Fruit fly (Drosophila melanogaster) whole organism, embryonic: ENCODE results near the gene RpL34b.

Source experiments
- Abd-B ChIP-seq: fragments of 200-800 bp; sonication (Bioruptor generic); optimal IDR thresholded peaks from 2 replicates; lab custom pipeline; 2018; ENCODE audit warnings: missing biosample characterization, mild to moderate bottlenecking, missing genetic modification characterization, moderate library complexity
- BtbVII ChIP-seq: fragments of 200-800 bp; sonication (Bioruptor generic); optimal IDR thresholded peaks from 3 replicates; lab custom pipeline; 2017; ENCODE audit warnings: missing biosample characterization, mild to moderate bottlenecking, missing genetic modification characterization
- C15 ChIP-seq: fragments of 200-800 bp; sonication (Bioruptor generic); IDR thresholded peaks from 3 replicates; pipeline ENCODE4 v1.3.6; 2022; ENCODE audit warnings: missing biosample characterization, missing genetic modification characterization
- CG1024 ChIP-seq: fragments of 200-800 bp; sonication (Bioruptor generic); IDR thresholded peaks from 2 replicates; pipeline ENCODE4 v1.3.6; 2022; ENCODE audit warnings: missing biosample characterization, missing genetic modification characterization
- CG10654 ChIP-seq: fragments of 200-800 bp; sonication (Bioruptor generic); optimal IDR thresholded peaks from 2 replicates; lab custom pipeline; 2016; ENCODE audit warnings: missing biosample characterization, missing genetic modification characterization
- CG11398 ChIP-seq: fragments of 200-800 bp; sonication (Bioruptor generic); optimal IDR thresholded peaks from 2 replicates; lab custom pipeline; 2016; ENCODE audit warnings: missing biosample characterization, missing genetic modification characterization
- CG11456 ChIP-seq: fragments of 200-800 bp; sonication (Bioruptor generic); IDR thresholded peaks from 3 replicates; pipeline ENCODE4 v1.3.6; 2022; ENCODE audit warnings: missing biosample characterization, missing genetic modification characterization
- CG12155 ChIP-seq: fragments of 200-800 bp; sonication (Bioruptor generic); optimal IDR thresholded peaks from 3 replicates; lab custom pipeline; 2016; ENCODE audit warnings: missing biosample characterization, missing genetic modification characterization
- CG12219 ChIP-seq: fragments of 200-800 bp; sonication (Bioruptor generic); optimal IDR thresholded peaks from 3 replicates; lab custom pipeline; 2018; ENCODE audit warnings: missing biosample characterization, mild to moderate bottlenecking, missing genetic modification characterization
- CG13775 ChIP-seq: fragments of 200-800 bp; sonication (Bioruptor generic); optimal IDR thresholded peaks from 3 replicates; lab custom pipeline; 2017; ENCODE audit warnings: missing biosample characterization, mild to moderate bottlenecking, missing genetic modification characterization
- CG14050 ChIP-seq: fragments of 200-800 bp; sonication (Bioruptor generic); IDR thresholded peaks from 3 replicates; pipeline ENCODE4 v1.3.6; 2022; ENCODE audit warnings: missing biosample characterization, missing genetic modification characterization
- CG18619 ChIP-seq: fragments of 200-800 bp; sonication (Bioruptor generic); optimal IDR thresholded peaks from 3 replicates; lab custom pipeline; 2017; ENCODE audit warnings: missing biosample characterization, mild to moderate bottlenecking, missing genetic modification characterization
- CG30431 ChIP-seq: fragments of 200-800 bp; sonication (Bioruptor generic); optimal IDR thresholded peaks from 2 replicates; lab custom pipeline; 2017; ENCODE audit warnings: missing biosample characterization, missing genetic modification characterization
- CG31388 ChIP-seq: fragments of 200-800 bp; sonication (Bioruptor generic); optimal IDR thresholded peaks from 2 replicates; lab custom pipeline; 2016; ENCODE audit warnings: missing biosample characterization, missing genetic modification characterization
- CG4282 ChIP-seq: fragments of 200-800 bp; sonication (Bioruptor generic); optimal IDR thresholded peaks from 2 replicates; lab custom pipeline; 2016; ENCODE audit warnings: missing biosample characterization, missing genetic modification characterization
- CG4360 ChIP-seq: fragments of 200-800 bp; sonication (Bioruptor generic); IDR thresholded peaks from 2 replicates; pipeline ENCODE4 v1.3.6; 2022; ENCODE audit warnings: missing biosample characterization, missing genetic modification characterization
- CG6683 ChIP-seq: fragments of 200-800 bp; sonication (Bioruptor generic); optimal IDR thresholded peaks from 2 replicates; lab custom pipeline; 2017; ENCODE audit warnings: missing biosample characterization, mild to moderate bottlenecking, missing genetic modification characterization, missing genetic modification reagents
- CG6813 ChIP-seq: fragments of 200-800 bp; sonication (Bioruptor generic); optimal IDR thresholded peaks from 2 replicates; lab custom pipeline; 2017; ENCODE audit warnings: missing biosample characterization, missing genetic modification characterization, mild to moderate bottlenecking, moderate library complexity, missing genetic modification reagents
- CG8290 ChIP-seq, 3 experiments: fragments of 200-800 bp; sonication (Bioruptor generic); optimal IDR thresholded peaks; 2 replicates each; lab custom pipeline; 2016 to 2019; ENCODE audit warnings: missing biosample characterization in 3 of 3, missing genetic modification characterization in 3 of 3, mild to moderate bottlenecking in 2 of 3, moderate library complexity in 1 of 3
- CG9817 ChIP-seq: fragments of 200-800 bp; sonication (Bioruptor generic); optimal IDR thresholded peaks from 2 replicates; lab custom pipeline; 2018; ENCODE audit warnings: missing biosample characterization, mild to moderate bottlenecking, missing genetic modification characterization, moderate library complexity
- Fer1 ChIP-seq: fragments of 200-800 bp; sonication (Bioruptor generic); optimal IDR thresholded peaks from 2 replicates; lab custom pipeline; 2017; ENCODE audit warnings: missing biosample characterization, mild to moderate bottlenecking, missing genetic modification characterization
- Fer2 ChIP-seq: fragments of 200-800 bp; sonication (Bioruptor generic); optimal IDR thresholded peaks from 2 replicates; lab custom pipeline; 2018; ENCODE audit warnings: missing biosample characterization, mild to moderate bottlenecking, missing genetic modification characterization, moderate library complexity
- GATAe ChIP-seq: fragments of 200-800 bp; sonication (Bioruptor generic); conservative IDR thresholded peaks from 2 replicates; pipeline ENCODE4 v1.3.6; 2022; ENCODE audit warnings: missing biosample characterization, missing genetic modification characterization
- HHEX ChIP-seq: fragments of 200-800 bp; sonication (Bioruptor generic); optimal IDR thresholded peaks from 3 replicates; lab custom pipeline; 2017; ENCODE audit warnings: missing biosample characterization, mild to moderate bottlenecking, missing genetic modification characterization, missing genetic modification reagents
- Max ChIP-seq: fragments of 200-800 bp; sonication (Bioruptor generic); optimal IDR thresholded peaks from 2 replicates; lab custom pipeline; 2016; ENCODE audit warnings: missing biosample characterization, mild to moderate bottlenecking, missing genetic modification characterization
- Oli ChIP-seq: fragments of 200-800 bp; sonication (Bioruptor generic); optimal IDR thresholded peaks from 2 replicates; lab custom pipeline; 2018; ENCODE audit warnings: missing biosample characterization, mild to moderate bottlenecking, missing genetic modification characterization, moderate library complexity
- Rfx ChIP-seq: fragments of 200-800 bp; sonication (Bioruptor generic); IDR thresholded peaks from 2 replicates; pipeline ENCODE4 v1.3.6; 2022; ENCODE audit warnings: missing biosample characterization, missing genetic modification characterization
- Sox100B ChIP-seq: fragments of 200-800 bp; sonication (Bioruptor generic); optimal IDR thresholded peaks from 3 replicates; lab custom pipeline; 2018; ENCODE audit warnings: missing biosample characterization, mild to moderate bottlenecking, missing genetic modification characterization
- Spps ChIP-seq: fragments of 200-800 bp; sonication (Bioruptor generic); optimal IDR thresholded peaks from 2 replicates; lab custom pipeline; 2018; ENCODE audit warnings: missing biosample characterization, mild to moderate bottlenecking, missing genetic modification characterization
- TFAM ChIP-seq: fragments of 200-800 bp; sonication (Bioruptor generic); optimal IDR thresholded peaks from 2 replicates; lab custom pipeline; 2017; ENCODE audit warnings: missing biosample characterization, missing genetic modification characterization, inconsistent platforms
- ara ChIP-seq: fragments of 200-800 bp; sonication (Bioruptor generic); IDR thresholded peaks from 2 replicates; pipeline ENCODE4 v1.3.6; 2022; ENCODE audit warnings: missing biosample characterization, missing genetic modification characterization
- crol ChIP-seq: fragments of 200-800 bp; sonication (Bioruptor generic); IDR thresholded peaks from 2 replicates; pipeline ENCODE4 v1.3.6; 2022; ENCODE audit warnings: missing biosample characterization, missing genetic modification characterization
- cwo ChIP-seq: fragments of 200-800 bp; sonication (Bioruptor generic); optimal IDR thresholded peaks from 3 replicates; lab custom pipeline; 2017; ENCODE audit warnings: missing biosample characterization, missing genetic modification characterization, mild to moderate bottlenecking, moderate library complexity, missing genetic modification reagents
- eve ChIP-seq, 2 experiments: fragments of >200 bp; optimal IDR thresholded peaks; 2 replicates each; lab custom pipeline; 2017; ENCODE audit warnings: missing biosample characterization in 2 of 2, missing genetic modification characterization in 2 of 2
- ewg ChIP-seq: fragments of 200-800 bp; sonication (Bioruptor generic); optimal IDR thresholded peaks from 3 replicates; lab custom pipeline; 2017; ENCODE audit warnings: mild to moderate bottlenecking, missing biosample characterization, missing genetic modification reagents, missing genetic modification characterization
- ftz-f1 ChIP-seq: fragments of 200-800 bp; sonication (Bioruptor generic); optimal IDR thresholded peaks from 2 replicates; lab custom pipeline; 2016; ENCODE audit warnings: missing biosample characterization, missing genetic modification characterization
- gce ChIP-seq: fragments of 200-800 bp; sonication (Bioruptor generic); IDR thresholded peaks from 3 replicates; pipeline ENCODE4 v1.3.6; 2022; ENCODE audit warnings: missing biosample characterization, missing genetic modification characterization
- hth ChIP-seq: fragments of >200 bp; optimal IDR thresholded peaks from 2 replicates; lab custom pipeline; 2017; ENCODE audit warnings: inconsistent platforms
- ind ChIP-seq: fragments of 200-800 bp; sonication (Bioruptor generic); optimal IDR thresholded peaks from 3 replicates; lab custom pipeline; 2016; ENCODE audit warnings: missing biosample characterization, missing genetic modification characterization
- jumu ChIP-seq: fragments of 200-800 bp; sonication (Bioruptor generic); optimal IDR thresholded peaks from 3 replicates; lab custom pipeline; 2016; ENCODE audit warnings: missing biosample characterization, missing genetic modification characterization
- lola ChIP-seq, 3 experiments: fragments of >200 bp in 2 of 3; fragments of 200-800 bp in 1 of 3; sonication (Bioruptor generic) in 1 of 3; optimal IDR thresholded peaks; 2 replicates each; lab custom pipeline; 2017 to 2019; ENCODE audit warnings: missing biosample characterization in 3 of 3, missing genetic modification characterization in 3 of 3, mild to moderate bottlenecking in 1 of 3, moderate library complexity in 1 of 3
- mam ChIP-seq: fragments of 200-800 bp; sonication (Bioruptor generic); optimal IDR thresholded peaks from 3 replicates; lab custom pipeline; 2016; ENCODE audit warnings: missing biosample characterization, missing genetic modification characterization
- mld ChIP-seq: fragments of 200-800 bp; sonication (Bioruptor generic); IDR thresholded peaks from 3 replicates; pipeline ENCODE4 v1.3.6; 2022; ENCODE audit warnings: missing biosample characterization, missing genetic modification characterization; ENCODE audit not compliant: partially characterized antibody
- peb ChIP-seq: fragments of 200-800 bp; sonication (Bioruptor generic); IDR thresholded peaks from 2 replicates; pipeline ENCODE4 v1.3.6; 2022; ENCODE audit warnings: missing biosample characterization, missing genetic modification characterization
- ro ChIP-seq: fragments of 200-800 bp; sonication (Bioruptor generic); IDR thresholded peaks from 2 replicates; pipeline ENCODE4 v1.3.6; 2022; ENCODE audit warnings: missing biosample characterization, missing genetic modification characterization
- sqz ChIP-seq: fragments of 200-800 bp; sonication (Bioruptor generic); optimal IDR thresholded peaks from 3 replicates; lab custom pipeline; 2018; ENCODE audit warnings: missing biosample characterization, mild to moderate bottlenecking, missing genetic modification characterization
- tll ChIP-seq, 2 experiments: fragments of 200-800 bp in 1 of 2; fragments of >200 bp in 1 of 2; sonication (Bioruptor generic) in 1 of 2; optimal IDR thresholded peaks; 2 replicates each; lab custom pipeline; 2017 to 2019; ENCODE audit warnings: missing biosample characterization in 2 of 2, missing genetic modification characterization in 2 of 2, mild to moderate bottlenecking in 1 of 2, moderate library complexity in 1 of 2
- tna ChIP-seq: fragments of 200-800 bp; sonication (Bioruptor generic); IDR thresholded peaks from 2 replicates; pipeline ENCODE4 v1.3.6; 2022; ENCODE audit warnings: missing biosample characterization, missing genetic modification characterization; ENCODE audit not compliant: partially characterized antibody
- zen2 ChIP-seq: fragments of 200-800 bp; sonication (Bioruptor generic); IDR thresholded peaks from 3 replicates; pipeline ENCODE4 v1.3.6; 2022; ENCODE audit warnings: missing biosample characterization, missing genetic modification characterization; ENCODE audit not compliant: partially characterized antibody

Gene RpL34b

dm6 chr3R:9393542-9394025 lies 7.4 kb downstream of the RpL34b start (continued):
- peak; percentile 69 for TF ChIP-seq Oli
- TF ChIP-seq CG9817 (tag; lab: Kevin White, UChicago) = peak; percentile 33
- TF ChIP-seq CG13775 (GFP tag; lab: Kevin White, UChicago) = peak; percentile 67
- TF ChIP-seq CG4282 (GFP tag; lab: Kevin White, UChicago) = no peak
- TF ChIP-seq CG12155 (GFP tag; lab: Kevin White, UChicago) = peak; percentile 20
- peak; percentile 56 for TF ChIP-seq HHEX (GFP tag; lab: Kevin White, UChicago)
- no peak for TF ChIP-seq hth
- TF ChIP-seq CG4360 (GFP tag; lab: Robert Waterston, UW) = peak; percentile 89
- TF ChIP-seq mld = no peak
- TF ChIP-seq Fer1 (GFP tag; lab: Kevin White, UChicago) = peak; percentile 70
- TF ChIP-seq ind (GFP tag; lab: Kevin White, UChicago) = peak; percentile 48
- peak; percentile 44 for TF ChIP-seq cwo (GFP tag; lab: Kevin White, UChicago)
- peak; percentile 29 for TF ChIP-seq CG30431 (GFP tag; lab: Kevin White, UChicago)
- peak; percentile 64 for TF ChIP-seq ewg (GFP tag; lab: Kevin White, UChicago)
- TF ChIP-seq Max (GFP tag; lab: Kevin White, UChicago) = peak; percentile 26
- TF ChIP-seq lola (GFP tag; optimal IDR thresholded peaks at IDR 0.05; lab: Kevin White, UChicago) = peak in 1 of 3 experiments; percentile 86
- peak; percentile 83 for TF ChIP-seq BtbVII (GFP tag; lab: Kevin White, UChicago)
- peak; percentile 72 for TF ChIP-seq sqz (GFP tag; lab: Kevin White, UChicago)
- TF ChIP-seq mam = peak; percentile 32
- peak; percentile 47 for TF ChIP-seq Fer2
- TF ChIP-seq ara (GFP tag; lab: Robert Waterston, UW) = peak; percentile 89
- peak; percentile 73 for TF ChIP-seq CG12219 (GFP tag; lab: Kevin White, UChicago)
- TF ChIP-seq jumu (GFP tag; lab: Kevin White, UChicago) = peak; percentile 36
- TF ChIP-seq CG11456 = no peak
- TF ChIP-seq CG31388 (GFP tag; lab: Kevin White, UChicago) = no peak
- 0 out of 3 replicates have a peak, but pooled peaks have one; percentile 6 for TF ChIP-seq C15 (GFP tag; lab: Robert Waterston, UW)
- no peak for TF ChIP-seq ro (GFP tag; lab: Robert Waterston, UW)
- peak; percentile 77 for TF ChIP-seq CG18619 (GFP tag; lab: Kevin White, UChicago)
- TF ChIP-seq ftz-f1 (GFP tag; lab: Kevin White, UChicago) = no peak
- no peak for TF ChIP-seq eve (GFP tag; optimal IDR thresholded peaks at IDR 0.05; lab: Kevin White, UChicago)
- TF ChIP-seq crol (GFP tag; lab: Robert Waterston, UW) = peak; percentile 61
- TF ChIP-seq CG10654 (GFP tag; lab: Kevin White, UChicago) = peak; percentile 70
- peak; percentile 85 for TF ChIP-seq CG6813 (GFP tag; lab: Kevin White, UChicago)
- 0 out of 2 replicates have a peak, but pooled peaks have one; percentile 38 for TF ChIP-seq CG1024 (GFP tag; lab: Robert Waterston, UW)
- peak; percentile 7 for TF ChIP-seq CG11398 (GFP tag; lab: Kevin White, UChicago)
- peak; percentile 39 for TF ChIP-seq CG8290 (GFP tag; optimal IDR thresholded peaks at IDR 0.05; lab: Kevin White, UChicago)
- peak; percentile 81 to 84 for TF ChIP-seq CG8290 (tag; optimal IDR thresholded peaks at IDR 0.05; lab: Kevin White, UChicago)
- peak; percentile 50; the same call in 1 of the 2 replicates for TF ChIP-seq Rfx (GFP tag; lab: Robert Waterston, UW)
- TF ChIP-seq Sox100B (GFP tag; lab: Kevin White, UChicago) = peak; percentile 66
- TF ChIP-seq TFAM (GFP tag; lab: Kevin White, UChicago) = peak; percentile 48
- no peak for TF ChIP-seq zen2 (GFP tag; lab: Robert Waterston, UW)
- TF ChIP-seq gce (GFP tag; lab: Robert Waterston, UW) = peak; percentile 70; the same call in 2 of the 3 replicates
- no peak for TF ChIP-seq tll (GFP tag; optimal IDR thresholded peaks at IDR 0.05; lab: Kevin White, UChicago)
- peak; percentile 8 for TF ChIP-seq CG6683
- TF ChIP-seq Spps (tag; lab: Kevin White, UChicago) = peak; percentile 87
- TF ChIP-seq peb (GFP tag; lab: Robert Waterston, UW) = peak; percentile 57; the same call in 1 of the 2 replicates
- TF ChIP-seq Abd-B (GFP tag; lab: Kevin White, UChicago) = peak; percentile 28
- TF ChIP-seq tna = no peak
- TF ChIP-seq CG14050 (GFP tag; lab: Robert Waterston, UW) = no peak
- no peak for TF ChIP-seq GATAe (GFP tag; lab: Robert Waterston, UW)
